Fruit fly (Drosophila melanogaster): Measurements from ENCODE around the gene CG4218.

dm6 chr2L:14511248-14511647 lies 37.7 kb downstream of the CG4218 start:
- TF ChIP-seq CG8478 (optimal IDR thresholded peaks at IDR 0.05) (no peak), CTCF (optimal IDR thresholded peaks at IDR 0.05) (no peak)

Measured in S2 (cell line).